Fruit fly (Drosophila melanogaster) whole organism, prepupa: ENCODE data around the gene CG32453.
A peak's percentile ranks its signal among the peaks of the same experiment; 100 is the strongest.

Source experiments
- CG10631 ChIP-seq: fragments of 200-800 bp; sonication (Bioruptor generic); optimal IDR thresholded peaks from 2 replicates; lab custom pipeline; 2016; ENCODE audit warnings: missing biosample characterization, missing genetic modification characterization
- CG11762 ChIP-seq: fragments of 200-800 bp; sonication (Bioruptor generic); optimal IDR thresholded peaks from 3 replicates; lab custom pipeline; 2016; ENCODE audit warnings: missing biosample characterization, missing genetic modification characterization; ENCODE audit not compliant: insufficient read depth
- CG11902 ChIP-seq: fragments of 200-800 bp; sonication (Bioruptor generic); optimal IDR thresholded peaks from 3 replicates; lab custom pipeline; 2016; ENCODE audit warnings: missing biosample characterization, missing genetic modification characterization
- CG1621 ChIP-seq: fragments of 200-800 bp; sonication (Bioruptor generic); optimal IDR thresholded peaks from 3 replicates; lab custom pipeline; 2018; ENCODE audit warnings: missing biosample characterization, mild to moderate bottlenecking, missing genetic modification characterization
- CG16779 ChIP-seq: fragments of 200-800 bp; sonication (Bioruptor generic); optimal IDR thresholded peaks from 3 replicates; lab custom pipeline; 2017; ENCODE audit warnings: missing biosample characterization, mild to moderate bottlenecking, missing genetic modification characterization
- CG31627 ChIP-seq: fragments of 200-800 bp; sonication (Bioruptor generic); optimal IDR thresholded peaks from 3 replicates; lab custom pipeline; 2016; ENCODE audit warnings: missing biosample characterization, missing genetic modification characterization
- CG32006 ChIP-seq: fragments of 200-800 bp; sonication (Bioruptor generic); optimal IDR thresholded peaks from 3 replicates; lab custom pipeline; 2017; ENCODE audit warnings: missing biosample characterization, mild to moderate bottlenecking, missing genetic modification characterization
- CG34406 ChIP-seq: fragments of 200-800 bp; sonication (Bioruptor generic); optimal IDR thresholded peaks from 3 replicates; lab custom pipeline; 2016; ENCODE audit warnings: missing biosample characterization, missing genetic modification characterization
- CG3919 ChIP-seq: fragments of 200-800 bp; sonication (Bioruptor generic); optimal IDR thresholded peaks from 3 replicates; lab custom pipeline; 2016; ENCODE audit warnings: missing biosample characterization, missing genetic modification characterization
- CG4318 ChIP-seq: fragments of 200-800 bp; sonication (Bioruptor generic); optimal IDR thresholded peaks from 3 replicates; lab custom pipeline; 2017; ENCODE audit warnings: missing biosample characterization, mild to moderate bottlenecking, missing genetic modification characterization
- CG6163 ChIP-seq: fragments of 200-800 bp; sonication (Bioruptor generic); IDR thresholded peaks from 3 replicates; pipeline ENCODE4 v1.3.6; 2022; ENCODE audit warnings: missing biosample characterization, missing genetic modification characterization
- CG6276 ChIP-seq: fragments of 200-800 bp; sonication (Bioruptor generic); optimal IDR thresholded peaks from 2 replicates; lab custom pipeline; 2017; ENCODE audit warnings: missing biosample characterization, mild to moderate bottlenecking, missing genetic modification characterization
- CG6792 ChIP-seq: fragments of 200-800 bp; sonication (Bioruptor generic); optimal IDR thresholded peaks from 3 replicates; lab custom pipeline; 2016; ENCODE audit warnings: missing biosample characterization, missing genetic modification characterization
- CG6808 ChIP-seq: fragments of 200-800 bp; sonication (Bioruptor generic); optimal IDR thresholded peaks from 3 replicates; lab custom pipeline; 2017; ENCODE audit warnings: missing biosample characterization, missing genetic modification characterization, mild to moderate bottlenecking, moderate library complexity, missing genetic modification reagents
- CG6854 ChIP-seq: fragments of 200-800 bp; sonication (Bioruptor generic); optimal IDR thresholded peaks from 2 replicates; lab custom pipeline; 2017; ENCODE audit warnings: missing biosample characterization, mild to moderate bottlenecking, missing genetic modification characterization
- CG7368 ChIP-seq: fragments of 200-800 bp; sonication (Bioruptor generic); optimal IDR thresholded peaks from 3 replicates; lab custom pipeline; 2016; ENCODE audit warnings: missing biosample characterization, missing genetic modification characterization
- CG8119 ChIP-seq: fragments of 200-800 bp; sonication (Bioruptor generic); IDR thresholded peaks from 3 replicates; pipeline ENCODE4 v1.3.6; 2022; ENCODE audit warnings: missing biosample characterization, missing genetic modification characterization
- CG8632 ChIP-seq: fragments of 200-800 bp; sonication (Bioruptor generic); optimal IDR thresholded peaks from 3 replicates; lab custom pipeline; 2016; ENCODE audit warnings: missing biosample characterization, missing genetic modification characterization
- Eip75B ChIP-seq: fragments of 200-800 bp; sonication (Bioruptor generic); optimal IDR thresholded peaks from 3 replicates; lab custom pipeline; 2016; ENCODE audit warnings: missing biosample characterization, missing genetic modification characterization
- Eip78C ChIP-seq: fragments of 200-800 bp; sonication (Bioruptor generic); peaks from one replicate; lab custom pipeline; 2016; ENCODE audit warnings: missing biosample characterization, missing genetic modification characterization
- Eip93F ChIP-seq: fragments of 200-800 bp; sonication (Bioruptor generic); optimal IDR thresholded peaks from 2 replicates; lab custom pipeline; 2016; ENCODE audit warnings: missing biosample characterization, mild to moderate bottlenecking, missing genetic modification characterization
- Ets21C ChIP-seq: fragments of 200-800 bp; sonication (Bioruptor generic); optimal IDR thresholded peaks from 3 replicates; lab custom pipeline; 2016; ENCODE audit warnings: missing biosample characterization, missing genetic modification characterization
- Ets96B ChIP-seq: fragments of 200-800 bp; optimal IDR thresholded peaks from 2 replicates; lab custom pipeline; 2019; ENCODE audit warnings: missing biosample characterization, mild to moderate bottlenecking, missing genetic modification characterization, moderate library complexity
- Gug ChIP-seq: fragments of 200-800 bp; sonication (Bioruptor generic); IDR thresholded peaks from 2 replicates; pipeline ENCODE4 v1.3.6; 2022; ENCODE audit warnings: missing biosample characterization, missing genetic modification characterization
- Hr38 ChIP-seq: sonication (Bioruptor generic); optimal IDR thresholded peaks from 2 replicates; lab custom pipeline; 2016; ENCODE audit warnings: missing biosample characterization, missing genetic modification characterization
- Hr39 ChIP-seq: fragments of 200-800 bp; sonication (Bioruptor generic); optimal IDR thresholded peaks from 2 replicates; lab custom pipeline; 2016; ENCODE audit warnings: missing biosample characterization, missing genetic modification characterization
- Hr4 ChIP-seq: fragments of 200-800 bp; sonication (Bioruptor generic); optimal IDR thresholded peaks from 3 replicates; lab custom pipeline; 2016; ENCODE audit warnings: missing biosample characterization, missing genetic modification characterization
- Lpt ChIP-seq: fragments of 200-800 bp; sonication (Bioruptor generic); optimal IDR thresholded peaks from 3 replicates; lab custom pipeline; 2016; ENCODE audit warnings: missing biosample characterization, missing genetic modification characterization
- Met ChIP-seq: fragments of 200-800 bp; sonication (Bioruptor generic); optimal IDR thresholded peaks from 3 replicates; lab custom pipeline; 2016; ENCODE audit warnings: missing biosample characterization, missing genetic modification characterization
- OdsH ChIP-seq: fragments of 200-800 bp; sonication (Bioruptor generic); optimal IDR thresholded peaks from 3 replicates; lab custom pipeline; 2016; ENCODE audit warnings: missing biosample characterization, missing genetic modification characterization
- Smox ChIP-seq: fragments of 200-800 bp; sonication (Bioruptor generic); optimal IDR thresholded peaks from 3 replicates; lab custom pipeline; 2016; ENCODE audit warnings: missing biosample characterization, missing genetic modification characterization
- Sox102F ChIP-seq: fragments of 200-800 bp; sonication (Bioruptor generic); optimal IDR thresholded peaks from 2 replicates; lab custom pipeline; 2016; ENCODE audit warnings: missing biosample characterization, mild to moderate bottlenecking, missing genetic modification characterization
- Sox14 ChIP-seq: fragments of 200-800 bp; sonication (Bioruptor generic); optimal IDR thresholded peaks from 3 replicates; lab custom pipeline; 2016; ENCODE audit warnings: missing biosample characterization, missing genetic modification characterization
- Sox15 ChIP-seq: fragments of 200-800 bp; sonication (Bioruptor generic); optimal IDR thresholded peaks from 3 replicates; lab custom pipeline; 2016; ENCODE audit warnings: missing biosample characterization, missing genetic modification characterization
- acj6 ChIP-seq: fragments of 200-800 bp; sonication (Bioruptor generic); optimal IDR thresholded peaks from 3 replicates; lab custom pipeline; 2016; ENCODE audit warnings: missing biosample characterization, missing genetic modification characterization
- cyc ChIP-seq: fragments of 200-800 bp; sonication (Bioruptor generic); optimal IDR thresholded peaks from 3 replicates; lab custom pipeline; 2016; ENCODE audit warnings: missing biosample characterization, missing genetic modification characterization
- dsx ChIP-seq: fragments of 200-800 bp; optimal IDR thresholded peaks from 3 replicates; lab custom pipeline; 2019; ENCODE audit warnings: missing biosample characterization, mild to moderate bottlenecking, missing genetic modification characterization, moderate library complexity; ENCODE audit not compliant: poor library complexity, severe bottlenecking
- eg ChIP-seq: fragments of 200-800 bp; sonication (Bioruptor generic); IDR thresholded peaks from 3 replicates; pipeline ENCODE4 v1.3.6; 2022; ENCODE audit warnings: missing biosample characterization, missing genetic modification characterization
- fd85E ChIP-seq: fragments of 200-800 bp; sonication (Bioruptor generic); optimal IDR thresholded peaks from 3 replicates; lab custom pipeline; 2016; ENCODE audit warnings: missing biosample characterization, missing genetic modification characterization
- fkh ChIP-seq: fragments of 200-800 bp; sonication (Bioruptor generic); optimal IDR thresholded peaks from 3 replicates; lab custom pipeline; 2017; ENCODE audit warnings: missing biosample characterization, mild to moderate bottlenecking, missing genetic modification characterization, moderate library complexity
- lz ChIP-seq: fragments of 200-800 bp; sonication (Bioruptor generic); optimal IDR thresholded peaks from 3 replicates; lab custom pipeline; 2016; ENCODE audit warnings: missing biosample characterization, missing genetic modification characterization
- net ChIP-seq: fragments of 200-800 bp; sonication (Bioruptor generic); optimal IDR thresholded peaks from 3 replicates; lab custom pipeline; 2016; ENCODE audit warnings: missing biosample characterization, missing genetic modification characterization
- pdm3 ChIP-seq: fragments of 200-800 bp; sonication (Bioruptor generic); optimal IDR thresholded peaks from 3 replicates; lab custom pipeline; 2016; ENCODE audit warnings: missing biosample characterization, missing genetic modification characterization
- salr ChIP-seq, 2 experiments: fragments of 200-800 bp; sonication (Bioruptor generic); optimal IDR thresholded peaks; 3 replicates each; lab custom pipeline; 2016 to 2018; ENCODE audit warnings: missing biosample characterization in 2 of 2, missing genetic modification characterization in 2 of 2, mild to moderate bottlenecking in 1 of 2
- spab ChIP-seq: fragments of 200-800 bp; sonication (Bioruptor generic); optimal IDR thresholded peaks from 2 replicates; lab custom pipeline; 2017; ENCODE audit warnings: missing biosample characterization, mild to moderate bottlenecking, missing genetic modification characterization, missing genetic modification reagents
- ss ChIP-seq, 2 experiments: fragments of 200-800 bp; sonication (Bioruptor generic); optimal IDR thresholded peaks; 2 replicates in 1 of 2; 3 replicates in 1 of 2; lab custom pipeline; 2017 to 2018; ENCODE audit warnings: mild to moderate bottlenecking in 2 of 2, missing biosample characterization in 2 of 2, missing genetic modification characterization in 2 of 2, moderate library complexity in 1 of 2
- topi ChIP-seq: fragments of 200-800 bp; sonication (Bioruptor generic); optimal IDR thresholded peaks from 3 replicates; lab custom pipeline; 2016; ENCODE audit warnings: missing biosample characterization, missing genetic modification characterization
- vri ChIP-seq: fragments of 200-800 bp; sonication (Bioruptor generic); optimal IDR thresholded peaks from 3 replicates; lab custom pipeline; 2016; ENCODE audit warnings: missing biosample characterization, mild to moderate bottlenecking, missing genetic modification characterization

CG32453 gene

dm6 chr3L:22724046-22724771 lies 27.2 kb downstream of the CG32453 start:
- TF ChIP-seq Eip78C (peak; percentile 42), CG10631 (GFP tag; lab: Kevin White, UChicago) (no peak), CG1621 (tag; lab: Kevin White, UChicago) (peak; percentile 21), vri (GFP tag; lab: Kevin White, UChicago) (no peak), Sox15 (no peak)

DNA sequence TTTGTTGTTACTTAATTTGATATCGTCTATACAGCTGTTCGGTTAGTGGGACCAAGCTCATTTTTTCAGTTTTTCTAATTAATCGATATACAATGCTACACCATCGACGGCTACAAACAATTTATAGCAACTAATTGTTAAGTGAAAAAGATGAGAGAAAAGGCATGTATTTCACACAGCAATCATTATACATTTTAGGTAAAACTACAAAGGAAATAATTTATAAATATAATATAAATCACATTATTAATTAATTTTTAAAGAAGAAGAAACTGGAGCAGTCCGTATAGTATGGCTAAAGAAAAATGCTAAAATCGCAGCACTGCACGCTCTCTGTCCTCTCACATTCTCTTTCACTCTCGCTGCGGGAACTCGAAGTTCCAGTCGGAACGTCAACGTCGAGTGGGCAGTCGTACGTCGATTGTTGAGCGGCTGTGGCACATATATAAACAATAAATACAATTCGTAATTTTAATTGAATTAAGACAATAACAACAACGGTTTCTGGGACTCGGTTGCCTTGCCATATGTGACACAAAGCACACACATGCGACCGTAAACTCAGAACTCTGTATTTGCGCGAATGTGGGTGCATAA lies 30.8 kb downstream of the CG32453 start, which contains the start of the genes CG14450 and CG11367:
TSS of gene CG14450 (minus strand) at position 51 of the 597 bp plus-strand sequence.
TSS of gene CG11367 (plus strand) at position 373 of the 597 bp plus-strand sequence.
- TF ChIP-seq dsx (GFP tag; lab: Kevin White, UChicago) (peak; percentile 50), Eip78C (peak; percentile 83), fkh (GFP tag; lab: Kevin White, UChicago) (peak; percentile 40), CG6163 (GFP tag; lab: Robert Waterston, UW) (peak; percentile 52; the same call in 1 of the 3 replicates), CG7368 (GFP tag; lab: Kevin White, UChicago) (no peak), CG6792 (GFP tag; lab: Kevin White, UChicago) (no peak), Lpt (GFP tag; lab: Kevin White, UChicago) (no peak), CG16779 (no peak), CG6808 (GFP tag; lab: Kevin White, UChicago) (peak; percentile 40), Hr4 (no peak), Sox15 (no peak), spab (GFP tag; lab: Kevin White, UChicago) (no peak), CG4318 (GFP tag; lab: Kevin White, UChicago) (no peak), Smox (GFP tag; lab: Kevin White, UChicago) (no peak), Ets96B (tag; lab: Kevin White, UChicago) (no peak), CG6854 (GFP tag; lab: Kevin White, UChicago) (peak; percentile 53), Sox14 (GFP tag; lab: Kevin White, UChicago) (no peak), pdm3 (GFP tag; lab: Kevin White, UChicago) (no peak), CG10631 (GFP tag; lab: Kevin White, UChicago) (no peak), salr (GFP tag; optimal IDR thresholded peaks at IDR 0.05; lab: Kevin White, UChicago) (no peak), net (GFP tag; lab: Kevin White, UChicago) (peak; percentile 33), Ets21C (no peak), cyc (GFP tag; lab: Kevin White, UChicago) (no peak), CG31627 (GFP tag; lab: Kevin White, UChicago) (no peak), OdsH (GFP tag; lab: Kevin White, UChicago) (no peak), Hr38 (GFP tag; lab: Kevin White, UChicago) (no peak), Sox102F (GFP tag; lab: Kevin White, UChicago) (no peak), fd85E (no peak), CG8632 (GFP tag; lab: Kevin White, UChicago) (no peak), eg (GFP tag; lab: Robert Waterston, UW) (0 out of 3 replicates have a peak, but pooled peaks have one; percentile 17), CG11762 (GFP tag; lab: Kevin White, UChicago) (no peak), Hr39 (GFP tag; lab: Kevin White, UChicago) (no peak), lz (GFP tag; lab: Kevin White, UChicago) (no peak), CG11902 (no peak), topi (GFP tag; lab: Kevin White, UChicago) (no peak), ss (GFP tag; optimal IDR thresholded peaks at IDR 0.05; lab: Kevin White, UChicago) (no peak), Met (no peak), CG8119 (GFP tag; lab: Robert Waterston, UW) (no peak; the same call in 2 of the 3 replicates), Gug (GFP tag; lab: Robert Waterston, UW) (no peak), CG32006 (GFP tag; lab: Kevin White, UChicago) (no peak), vri (GFP tag; lab: Kevin White, UChicago) (no peak), Eip75B (no peak), CG34406 (GFP tag; lab: Kevin White, UChicago) (no peak), acj6 (GFP tag; lab: Kevin White, UChicago) (no peak), Eip93F (GFP tag; lab: Kevin White, UChicago) (peak; percentile 41), CG6276 (GFP tag; lab: Kevin White, UChicago) (no peak), CG3919 (GFP tag; lab: Kevin White, UChicago) (no peak)
